Worm (Caenorhabditis elegans): ENCODE data around the gene pgm-1.
"Not testable (repeated sequence)": the region's sequence is repeated elsewhere in the genome, so short reads cannot be mapped to it uniquely, and the experiment has no call there.

The pgm-1 gene

DNA sequence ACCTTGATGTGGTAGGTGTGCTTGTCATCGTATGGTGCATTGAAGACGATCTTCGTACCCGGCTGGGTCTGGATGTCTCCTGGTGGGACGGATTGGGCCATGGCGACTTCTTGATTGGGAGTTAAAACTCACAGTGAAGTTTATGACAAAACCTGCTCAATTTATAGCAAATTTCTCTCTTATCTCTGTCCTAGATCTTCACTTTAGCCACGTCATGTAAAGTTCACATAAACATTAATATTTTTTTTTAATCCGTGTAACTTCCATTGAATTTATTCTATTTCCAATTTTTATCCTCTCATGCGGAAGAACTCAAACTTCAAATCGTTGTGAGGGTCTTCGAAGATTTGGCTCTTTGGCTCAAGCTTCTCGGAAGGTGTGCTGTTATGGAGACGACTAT, 27.2 kb downstream of the pgm-1 start, which contains the start of gene msp-31:
TSS of gene msp-31 (minus strand) at position 101 of the 400 bp plus-strand sequence.
- not testable (repeated sequence) for TF ChIP-seq ztf-23 (GFP tag; IDR thresholded peaks at IDR 0.05); klf-2 (GFP tag; conservative IDR thresholded peaks at IDR 0.05); ref-1 (GFP tag; conservative IDR thresholded peaks at IDR 0.05)

DNA sequence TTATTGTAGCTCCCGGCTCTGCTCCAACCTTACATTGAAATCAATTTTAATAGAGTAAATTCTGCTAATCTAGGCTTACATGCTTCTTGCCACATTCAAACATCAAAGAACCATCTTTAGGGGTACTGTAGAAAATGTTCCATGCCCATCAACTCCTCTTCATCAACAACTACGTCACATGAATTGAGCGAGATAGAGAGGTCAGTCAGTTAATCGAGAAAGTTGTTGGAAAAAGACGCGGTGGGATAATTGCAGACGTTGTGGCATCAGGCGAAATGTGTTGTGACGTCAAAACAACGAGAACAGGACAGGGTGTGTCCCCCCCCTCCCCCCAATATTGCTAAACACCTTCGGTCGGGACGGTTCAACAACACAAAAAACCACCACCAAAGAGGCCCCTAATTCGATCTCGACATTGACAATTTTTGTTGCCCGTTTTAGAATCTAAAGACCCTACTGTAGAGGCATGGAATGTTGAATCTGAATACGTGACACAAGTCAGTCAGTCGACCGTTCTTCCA, 29.3 kb downstream of the pgm-1 start:
- TF ChIP-seq ztf-23 (GFP tag; IDR thresholded peaks at IDR 0.05) = no peak
- TF ChIP-seq klf-2 (GFP tag; conservative IDR thresholded peaks at IDR 0.05) = no peak
- no peak for TF ChIP-seq flt-1 (GFP tag; IDR thresholded peaks at IDR 0.05)
- TF ChIP-seq T22C8.4 (GFP tag; IDR thresholded peaks at IDR 0.05) = no peak
- no peak for TF ChIP-seq tab-1 (GFP tag; IDR thresholded peaks at IDR 0.05)
- no peak for TF ChIP-seq med-1 (GFP tag; optimal IDR thresholded peaks at IDR 0.05; ENCODE audit: insufficient read depth)
- TF ChIP-seq cog-1 (tag; optimal IDR thresholded peaks at IDR 0.05) = no peak
- no peak for TF ChIP-seq ref-1 (GFP tag; conservative IDR thresholded peaks at IDR 0.05)
- no peak for TF ChIP-seq ztf-29 (GFP tag; IDR thresholded peaks at IDR 0.05)

- TF ChIP-seq T22C8.4 (GFP tag; IDR thresholded peaks at IDR 0.05) = no peak
- TF ChIP-seq ztf-23 (GFP tag; IDR thresholded peaks at IDR 0.05) = no peak
- TF ChIP-seq ref-1 (GFP tag; conservative IDR thresholded peaks at IDR 0.05) = no peak
- no peak for TF ChIP-seq flt-1 (GFP tag; IDR thresholded peaks at IDR 0.05)
- no peak for TF ChIP-seq tab-1 (GFP tag; IDR thresholded peaks at IDR 0.05)
- no peak for TF ChIP-seq med-1 (GFP tag; optimal IDR thresholded peaks at IDR 0.05; ENCODE audit: insufficient read depth)
- TF ChIP-seq ztf-29 (GFP tag; IDR thresholded peaks at IDR 0.05) = no peak
- no peak for TF ChIP-seq klf-2 (GFP tag; conservative IDR thresholded peaks at IDR 0.05)
- no peak for TF ChIP-seq cog-1 (tag; optimal IDR thresholded peaks at IDR 0.05)
Measured at ce11 chrII:4920608-4921007, 31.4 kb downstream of the pgm-1 start.

DNA sequence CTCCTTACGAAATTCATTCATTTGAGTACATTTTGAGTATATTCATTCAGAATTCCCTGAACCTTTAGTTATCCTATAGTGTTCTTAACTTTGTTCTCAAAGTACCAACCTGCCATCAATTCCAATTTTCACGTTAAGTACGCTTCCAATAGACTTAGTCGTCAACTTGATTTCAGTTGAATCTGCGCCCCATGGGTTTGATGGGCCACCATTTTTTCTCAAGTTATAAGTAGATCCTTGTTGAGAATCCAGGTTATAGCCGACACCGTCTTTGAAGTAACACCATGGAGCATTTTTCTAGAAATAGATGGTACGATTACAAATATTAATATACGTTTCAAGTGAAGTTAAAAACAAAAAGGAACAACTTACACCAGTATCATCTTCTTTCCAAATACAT, 35.5 kb downstream of the pgm-1 start:
- TF ChIP-seq tab-1 (GFP tag; IDR thresholded peaks at IDR 0.05) (no peak), T22C8.4 (GFP tag; IDR thresholded peaks at IDR 0.05) (no peak), ztf-23 (GFP tag; IDR thresholded peaks at IDR 0.05) (no peak), flt-1 (GFP tag; IDR thresholded peaks at IDR 0.05) (no peak), med-1 (GFP tag; optimal IDR thresholded peaks at IDR 0.05; ENCODE audit: insufficient read depth) (no peak), ref-1 (GFP tag; conservative IDR thresholded peaks at IDR 0.05) (no peak), klf-2 (GFP tag; conservative IDR thresholded peaks at IDR 0.05) (no peak), cog-1 (tag; optimal IDR thresholded peaks at IDR 0.05) (no peak), ztf-29 (GFP tag; IDR thresholded peaks at IDR 0.05) (no peak)

DNA sequence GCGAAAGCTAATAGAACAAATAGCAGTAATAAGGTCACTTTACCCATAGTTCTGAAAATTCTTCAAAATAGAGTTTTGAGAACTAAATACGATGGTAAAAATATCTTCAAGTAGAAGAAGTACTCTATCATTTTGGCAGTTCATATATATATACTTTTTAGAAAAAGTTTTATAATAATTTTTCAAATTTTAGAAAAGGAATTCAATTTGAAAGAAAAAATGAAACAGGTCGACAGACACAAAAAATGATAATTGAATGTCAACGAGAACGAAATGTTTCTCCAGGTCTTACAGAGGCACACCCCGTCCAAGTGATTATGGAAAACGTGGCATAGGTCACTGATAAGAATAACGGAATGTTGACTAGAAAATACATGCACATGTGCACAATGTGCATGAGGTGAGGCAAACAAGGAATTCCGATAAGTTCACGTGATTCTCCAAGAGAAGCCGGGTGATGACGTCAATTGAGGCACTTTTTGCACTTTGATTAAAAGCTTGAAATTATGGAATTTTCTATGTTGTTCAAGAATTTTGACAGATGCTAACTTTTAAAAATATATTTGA, 36.0 kb downstream of the pgm-1 start, which contains the start of gene aagr-2:
TSS of gene aagr-2 (minus strand) at position 51 of the 567 bp plus-strand sequence.
- no peak for TF ChIP-seq ztf-23 (GFP tag; IDR thresholded peaks at IDR 0.05)
- no peak for TF ChIP-seq flt-1 (GFP tag; IDR thresholded peaks at IDR 0.05)
- TF ChIP-seq klf-2 (GFP tag; conservative IDR thresholded peaks at IDR 0.05) = no peak
- no peak for TF ChIP-seq med-1 (GFP tag; optimal IDR thresholded peaks at IDR 0.05; ENCODE audit: insufficient read depth)
- no peak for TF ChIP-seq tab-1 (GFP tag; IDR thresholded peaks at IDR 0.05)
- TF ChIP-seq cog-1 (tag; optimal IDR thresholded peaks at IDR 0.05) = no peak
- no peak for TF ChIP-seq T22C8.4 (GFP tag; IDR thresholded peaks at IDR 0.05)
- TF ChIP-seq ref-1 (GFP tag; conservative IDR thresholded peaks at IDR 0.05) = no peak
- TF ChIP-seq ztf-29 (GFP tag; IDR thresholded peaks at IDR 0.05) = no peak

DNA sequence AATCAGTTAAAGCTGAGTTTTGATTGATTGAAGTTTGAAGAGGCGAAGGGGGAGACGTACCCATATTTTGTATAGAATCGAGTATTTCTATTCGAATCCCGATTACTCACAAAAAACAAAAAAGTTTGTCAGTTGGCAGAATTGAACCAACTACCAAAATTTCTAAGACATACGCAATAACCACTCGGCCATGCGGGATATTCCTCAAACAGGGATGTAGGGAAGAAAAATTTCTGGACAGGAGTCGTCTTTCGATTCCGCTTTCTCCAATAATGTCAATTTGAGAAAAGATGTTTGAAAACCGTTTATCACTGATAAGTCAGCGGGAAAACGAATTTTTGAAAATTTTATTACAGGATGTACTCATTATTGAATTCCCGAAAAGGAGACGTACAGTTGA, 39.1 kb downstream of the pgm-1 start:
- TF ChIP-seq tab-1 (GFP tag; IDR thresholded peaks at IDR 0.05) (peak; percentile 77; the same call in 1 of the 2 replicates), flt-1 (GFP tag; IDR thresholded peaks at IDR 0.05) (peak; percentile 75), ref-1 (GFP tag; conservative IDR thresholded peaks at IDR 0.05) (peak; percentile 49; the same call in 1 of the 2 replicates)

- TF ChIP-seq ztf-23 (GFP tag; IDR thresholded peaks at IDR 0.05) = 0 out of 2 replicates have a peak, but pooled peaks have one; percentile 25
- no peak for TF ChIP-seq med-1 (GFP tag; optimal IDR thresholded peaks at IDR 0.05; ENCODE audit: insufficient read depth)
Measured at ce11 chrII:4931286-4931685, 42.0 kb downstream of the pgm-1 start.

DNA sequence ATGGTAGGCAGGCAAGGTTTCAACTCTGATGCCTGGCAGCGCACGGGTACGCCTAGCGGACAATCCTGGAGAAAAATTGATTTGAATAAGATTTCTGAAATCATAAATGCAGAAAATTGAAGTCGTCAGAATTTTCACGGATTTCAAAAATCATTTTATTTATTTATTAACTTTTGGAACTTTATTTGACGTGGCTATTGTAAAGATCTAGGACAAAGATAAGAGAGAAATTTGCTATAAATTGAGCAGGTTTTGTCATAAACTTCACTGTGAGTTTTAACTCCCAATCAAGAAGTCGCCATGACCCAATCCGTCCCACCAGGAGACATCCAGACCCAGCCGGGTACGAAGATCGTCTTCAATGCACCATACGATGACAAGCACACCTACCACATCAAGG, 43.5 kb downstream of the pgm-1 start, which contains the start of gene msp-152:
TSS of gene msp-152 (plus strand) at position 301 of the 400 bp plus-strand sequence.
- not testable (repeated sequence) for TF ChIP-seq ztf-29 (GFP tag; IDR thresholded peaks at IDR 0.05); cog-1 (tag; optimal IDR thresholded peaks at IDR 0.05); med-1 (GFP tag; optimal IDR thresholded peaks at IDR 0.05; ENCODE audit: insufficient read depth)

ce11 chrII:4934954-4935353, 45.7 kb downstream of the pgm-1 start, which contains the start of gene gst-30:
Gene gst-30 (minus strand): TSS chrII:4935054.
- TF ChIP-seq med-1 (GFP tag; optimal IDR thresholded peaks at IDR 0.05; ENCODE audit: insufficient read depth) (no peak), klf-2 (GFP tag; conservative IDR thresholded peaks at IDR 0.05) (no peak), ztf-29 (GFP tag; IDR thresholded peaks at IDR 0.05) (no peak), cog-1 (tag; optimal IDR thresholded peaks at IDR 0.05) (no peak), flt-1 (GFP tag; IDR thresholded peaks at IDR 0.05) (no peak)

ce11 chrII:4935518-4935917, 46.3 kb downstream of the pgm-1 start, which contains the start of gene ZK546.5:
Gene ZK546.5 (plus strand): TSS chrII:4935818.
- TF ChIP-seq cog-1 (tag; optimal IDR thresholded peaks at IDR 0.05) (no peak), T22C8.4 (GFP tag; IDR thresholded peaks at IDR 0.05) (no peak), klf-2 (GFP tag; conservative IDR thresholded peaks at IDR 0.05) (no peak), ref-1 (GFP tag; conservative IDR thresholded peaks at IDR 0.05) (no peak), tab-1 (GFP tag; IDR thresholded peaks at IDR 0.05) (no peak), ztf-23 (GFP tag; IDR thresholded peaks at IDR 0.05) (no peak), med-1 (GFP tag; optimal IDR thresholded peaks at IDR 0.05; ENCODE audit: insufficient read depth) (no peak), flt-1 (GFP tag; IDR thresholded peaks at IDR 0.05) (no peak), ztf-29 (GFP tag; IDR thresholded peaks at IDR 0.05) (no peak)

All from whole organism, midembryonic.